Worm (Caenorhabditis elegans) whole organism, young adult: ENCODE results near the gene C56C10.7.

ENCODE experiments used
- B0019.2 ChIP-seq: fragments of 200-800 bp; sonication (Bioruptor generic); conservative IDR thresholded peaks from 2 replicates; pipeline ENCODE4 v1.3.6; 2022; ENCODE audit warnings: missing genetic modification reagents, missing genetic modification characterization, missing compliant biosample characterization
- B0035.1 ChIP-seq: sonication (generic microtip); optimal IDR thresholded peaks from 2 replicates; lab custom pipeline; 2016; ENCODE audit warnings: missing genetic modification characterization, mild to moderate bottlenecking, missing compliant biosample characterization, missing genotype, missing genetic modification reagents
- F23B12.7 ChIP-seq: sonication (generic microtip); optimal IDR thresholded peaks from 2 replicates; lab custom pipeline; 2017; ENCODE audit warnings: missing genetic modification characterization, mild to moderate bottlenecking, missing compliant biosample characterization, antibody characterized with exemption, moderate library complexity; ENCODE audit not compliant: insufficient read depth
- F33H1.4 ChIP-seq: fragments of 200-800 bp; sonication (Bioruptor generic); IDR thresholded peaks from 2 replicates; pipeline ENCODE4 v1.3.6; 2022; ENCODE audit warnings: missing genetic modification reagents, missing genetic modification characterization, missing compliant biosample characterization
- F37B4.10 ChIP-seq: fragments of 200-800 bp; sonication (Bioruptor generic); IDR thresholded peaks from 2 replicates; pipeline ENCODE4 v1.3.6; 2022; ENCODE audit warnings: missing genetic modification characterization, missing compliant biosample characterization
- F52B5.7 ChIP-seq: sonication (generic microtip); optimal IDR thresholded peaks from 2 replicates; lab custom pipeline; 2016; ENCODE audit warnings: mild to moderate bottlenecking, missing genetic modification characterization, missing compliant biosample characterization
- F57C9.4 ChIP-seq: sonication (generic microtip); optimal IDR thresholded peaks from 2 replicates; lab custom pipeline; 2017; ENCODE audit warnings: mild to moderate bottlenecking, missing genetic modification characterization, missing compliant biosample characterization
- K11D2.4 ChIP-seq: fragments of 200-800 bp; sonication (Bioruptor generic); IDR thresholded peaks from 2 replicates; pipeline ENCODE4 v1.3.6; 2022; ENCODE audit warnings: missing genetic modification reagents, missing genetic modification characterization, missing compliant biosample characterization
- ZK185.1 ChIP-seq: sonication (generic microtip); optimal IDR thresholded peaks from 2 replicates; lab custom pipeline; 2016; ENCODE audit warnings: mild to moderate bottlenecking, missing genetic modification characterization, missing compliant biosample characterization; ENCODE audit not compliant: poor library complexity, severe bottlenecking
- atf-7 ChIP-seq: sonication (generic microtip); optimal IDR thresholded peaks from 2 replicates; lab custom pipeline; 2017; ENCODE audit warnings: mild to moderate bottlenecking, missing genetic modification characterization, missing compliant biosample characterization
- attf-5 ChIP-seq: fragments of 200-800 bp; sonication (Bioruptor generic); optimal IDR thresholded peaks from 2 replicates; lab custom pipeline; 2018; ENCODE audit warnings: mild to moderate bottlenecking, missing genetic modification characterization, missing compliant biosample characterization
- attf-6 ChIP-seq: fragments of 200-800 bp; sonication (Bioruptor generic); IDR thresholded peaks from 2 replicates; pipeline ENCODE4 v1.3.6; 2022; ENCODE audit warnings: missing genetic modification reagents, missing genetic modification characterization, missing compliant biosample characterization
- ccch-3 ChIP-seq: fragments of 200-800 bp; sonication (Bioruptor generic); optimal IDR thresholded peaks from 2 replicates; lab custom pipeline; 2018; ENCODE audit warnings: mild to moderate bottlenecking, missing genetic modification characterization, missing compliant biosample characterization
- cebp-1 ChIP-seq, 2 experiments: fragments of 200-800 bp in 1 of 2; sonication (Bioruptor generic) in 1 of 2; sonication (generic microtip) in 1 of 2; IDR thresholded peaks in 1 of 2; optimal IDR thresholded peaks in 1 of 2; 2 replicates each; pipeline versions ENCODE4 v1.3.6 to Lab custom; 2017 to 2022; ENCODE audit warnings: missing compliant biosample characterization in 2 of 2, missing genetic modification characterization in 2 of 2, mild to moderate bottlenecking in 1 of 2, missing genetic modification reagents in 1 of 2, moderate library complexity in 1 of 2
- ceh-100 ChIP-seq: fragments of 200-800 bp; sonication (Bioruptor generic); IDR thresholded peaks from 2 replicates; pipeline ENCODE4 v1.3.6; 2022; ENCODE audit warnings: missing genetic modification reagents, missing genetic modification characterization, missing compliant biosample characterization
- ceh-27 ChIP-seq: fragments of 200-800 bp; sonication (Bioruptor generic); optimal IDR thresholded peaks from 2 replicates; lab custom pipeline; 2018; ENCODE audit warnings: mild to moderate bottlenecking, missing genetic modification characterization, moderate library complexity, missing compliant biosample characterization
- ceh-58 ChIP-seq: fragments of 200-800 bp; sonication (Bioruptor generic); IDR thresholded peaks from 2 replicates; pipeline ENCODE4 v1.3.6; 2022; ENCODE audit warnings: missing genetic modification characterization, missing compliant biosample characterization
- efl-1 ChIP-seq: fragments of 150-350 bp; optimal IDR thresholded peaks from 2 replicates; lab custom pipeline; 2014; ENCODE audit warnings: missing biosample characterization, missing genetic modification reagents, missing genetic modification characterization
- ets-4 ChIP-seq: fragments of 200-800 bp; sonication (Bioruptor generic); optimal IDR thresholded peaks from 2 replicates; lab custom pipeline; 2018; ENCODE audit warnings: mild to moderate bottlenecking, missing genetic modification characterization, missing compliant biosample characterization
- gei-17 ChIP-seq: fragments of 200-800 bp; sonication (Bioruptor generic); optimal IDR thresholded peaks from 2 replicates; lab custom pipeline; 2018; ENCODE audit warnings: mild to moderate bottlenecking, missing genetic modification characterization, missing compliant biosample characterization
- let-526 ChIP-seq: fragments of 200-800 bp; sonication (Bioruptor generic); IDR thresholded peaks from 2 replicates; pipeline ENCODE4 v1.3.6; 2022; ENCODE audit warnings: missing genetic modification reagents, missing genetic modification characterization, missing compliant biosample characterization
- lin-35 ChIP-seq, 3 experiments: fragments of 150-350 bp in 2 of 3; sonication (generic microtip) in 1 of 3; optimal IDR thresholded peaks; 2 replicates each; lab custom pipeline; 2014 to 2018; ENCODE audit warnings: missing biosample characterization in 3 of 3, missing genetic modification characterization in 3 of 3, missing genetic modification reagents in 3 of 3
- lin-54 ChIP-seq: fragments of 200-800 bp; sonication (Bioruptor generic); optimal IDR thresholded peaks from 2 replicates; lab custom pipeline; 2018; ENCODE audit warnings: mild to moderate bottlenecking, missing genetic modification characterization, missing compliant biosample characterization
- lsl-1 ChIP-seq: fragments of 200-800 bp; sonication (Bioruptor generic); optimal IDR thresholded peaks from 2 replicates; lab custom pipeline; 2018; ENCODE audit warnings: mild to moderate bottlenecking, missing genetic modification characterization, moderate library complexity, missing compliant biosample characterization
- madf-10 ChIP-seq: sonication (generic microtip); optimal IDR thresholded peaks from 2 replicates; lab custom pipeline; 2016; ENCODE audit warnings: mild to moderate bottlenecking, missing genetic modification characterization, missing compliant biosample characterization
- madf-6 ChIP-seq: fragments of 200-800 bp; sonication (Bioruptor generic); IDR thresholded peaks from 2 replicates; pipeline ENCODE4 v1.3.6; 2022; ENCODE audit warnings: missing genetic modification reagents, missing genetic modification characterization, missing compliant biosample characterization
- madf-8 ChIP-seq: fragments of 200-800 bp; sonication (Bioruptor generic); conservative IDR thresholded peaks from 2 replicates; pipeline ENCODE4 v1.3.6; 2022; ENCODE audit warnings: missing genetic modification reagents, missing genetic modification characterization, missing compliant biosample characterization
- nfya-1 ChIP-seq: sonication (generic microtip); optimal IDR thresholded peaks from 2 replicates; lab custom pipeline; 2017; ENCODE audit warnings: antibody characterized with exemption, missing compliant biosample characterization, missing genetic modification characterization, borderline replicate concordance; ENCODE audit not compliant: insufficient read depth
- nfya-2 ChIP-seq: fragments of 200-800 bp; sonication (Bioruptor generic); IDR thresholded peaks from 2 replicates; pipeline ENCODE4 v1.3.6; 2022; ENCODE audit warnings: missing genetic modification reagents, missing genetic modification characterization, missing compliant biosample characterization
- nhr-179 ChIP-seq: sonication (generic microtip); optimal IDR thresholded peaks from 2 replicates; lab custom pipeline; 2016; ENCODE audit warnings: mild to moderate bottlenecking, missing genetic modification characterization, missing compliant biosample characterization
- nhr-90 ChIP-seq: sonication (generic microtip); optimal IDR thresholded peaks from 2 replicates; lab custom pipeline; 2016; ENCODE audit warnings: missing genotype, mild to moderate bottlenecking, missing genetic modification characterization, missing compliant biosample characterization
- pha-4 ChIP-seq: fragments of 150-350 bp; sonication (generic microtip); optimal IDR thresholded peaks from 2 replicates; lab custom pipeline; 2014; ENCODE audit warnings: missing biosample characterization, missing genetic modification reagents, missing genetic modification characterization
- rcor-1 ChIP-seq: fragments of 200-800 bp; sonication (Bioruptor generic); IDR thresholded peaks from 2 replicates; pipeline ENCODE4 v1.3.6; 2022; ENCODE audit warnings: missing genetic modification reagents, missing genetic modification characterization, missing compliant biosample characterization
- repo-1 ChIP-seq: sonication (generic microtip); optimal IDR thresholded peaks from 2 replicates; lab custom pipeline; 2017; ENCODE audit warnings: mild to moderate bottlenecking, missing genetic modification characterization, missing compliant biosample characterization
- sdz-38 ChIP-seq: sonication (generic microtip); optimal IDR thresholded peaks from 2 replicates; lab custom pipeline; 2016; ENCODE audit warnings: missing genotype, missing genetic modification characterization, missing compliant biosample characterization
- snpc-1.1 ChIP-seq: sonication (generic microtip); optimal IDR thresholded peaks from 2 replicates; lab custom pipeline; 2017; ENCODE audit warnings: missing genetic modification characterization, mild to moderate bottlenecking, missing compliant biosample characterization, antibody characterized with exemption, moderate library complexity, missing genotype, missing genetic modification reagents; ENCODE audit not compliant: insufficient read depth
- snpc-1.3 ChIP-seq: sonication (generic microtip); optimal IDR thresholded peaks from 2 replicates; lab custom pipeline; 2017; ENCODE audit warnings: missing genetic modification characterization, mild to moderate bottlenecking, missing compliant biosample characterization, antibody characterized with exemption, moderate library complexity, missing genotype, missing genetic modification reagents; ENCODE audit not compliant: insufficient read depth
- snpc-4 ChIP-seq, 5 experiments: fragments of 150-350 bp in 1 of 5; sonication (generic microtip) in 4 of 5; optimal IDR thresholded peaks; 2 replicates each; lab custom pipeline; 2014 to 2018; ENCODE audit warnings: missing genetic modification characterization in 5 of 5, missing biosample characterization in 3 of 5, antibody characterized with exemption in 2 of 5, mild to moderate bottlenecking in 2 of 5, missing compliant biosample characterization in 2 of 5, missing genotype in 2 of 5, moderate library complexity in 2 of 5, missing genetic modification reagents in 1 of 5
- sptf-2 ChIP-seq: fragments of 200-800 bp; sonication (Bioruptor generic); optimal IDR thresholded peaks from 2 replicates; lab custom pipeline; 2018; ENCODE audit warnings: mild to moderate bottlenecking, missing genetic modification characterization, missing compliant biosample characterization
- tbx-9 ChIP-seq: sonication (generic microtip); optimal IDR thresholded peaks from 2 replicates; lab custom pipeline; 2016; ENCODE audit warnings: borderline replicate concordance, missing genetic modification characterization, inconsistent platforms, missing compliant biosample characterization
- unc-130 ChIP-seq: sonication (generic microtip); optimal IDR thresholded peaks from 2 replicates; lab custom pipeline; 2016; ENCODE audit warnings: missing genetic modification reagents, missing genetic modification characterization, missing compliant biosample characterization
- unc-62 ChIP-seq: fragments of 150-350 bp; optimal IDR thresholded peaks from 2 replicates; lab custom pipeline; 2014; ENCODE audit warnings: missing biosample characterization, missing genetic modification reagents, missing genetic modification characterization
- zim-3 ChIP-seq: sonication (generic microtip); optimal IDR thresholded peaks from 2 replicates; lab custom pipeline; 2017; ENCODE audit warnings: mild to moderate bottlenecking, missing genetic modification characterization, moderate library complexity, missing compliant biosample characterization
- ztf-18 ChIP-seq: sonication (generic microtip); optimal IDR thresholded peaks from 2 replicates; lab custom pipeline; 2016; ENCODE audit warnings: missing genotype, mild to moderate bottlenecking, missing genetic modification characterization, missing compliant biosample characterization
- ztf-28 ChIP-seq: fragments of 200-800 bp; sonication (Bioruptor generic); IDR thresholded peaks from 2 replicates; pipeline ENCODE4 v1.3.6; 2022; ENCODE audit warnings: missing genetic modification reagents, missing genetic modification characterization, missing compliant biosample characterization

C56C10.7 gene

ce11 chrII:6588605-6589292, 1.4 kb upstream of the C56C10.7 start, which contains the start of gene icd-1 (continued):
- TF ChIP-seq atf-7 (tag; lab: Kevin White, UChicago) (peak; percentile 82), cebp-1 (GFP tag; IDR thresholded peaks at IDR 0.05; lab: Robert Waterston, UW) (peak; percentile 99), cebp-1 (tag; optimal IDR thresholded peaks at IDR 0.05; lab: Kevin White, UChicago) (peak; percentile 100), repo-1 (peak; percentile 87), ceh-27 (GFP tag; lab: Kevin White, UChicago) (peak; percentile 85), unc-130 (GFP tag; lab: Kevin White, UChicago) (peak; percentile 88), ztf-28 (0 out of 2 replicates have a peak, but pooled peaks have one; percentile 25), ccch-3 (no peak), F52B5.7 (tag; lab: Kevin White, UChicago) (no peak), B0035.1 (no peak), madf-10 (tag; lab: Kevin White, UChicago) (peak; percentile 79), F57C9.4 (no peak), ceh-100 (GFP tag; lab: Robert Waterston, UW) (peak; percentile 86), rcor-1 (GFP tag; lab: Robert Waterston, UW) (peak; percentile 93), madf-8 (GFP tag; lab: Robert Waterston, UW) (peak; percentile 71), ets-4 (GFP tag; lab: Kevin White, UChicago) (no peak), gei-17 (GFP tag; lab: Kevin White, UChicago) (peak; percentile 80), F37B4.10 (no peak), B0019.2 (peak; percentile 74; the same call in 1 of the 2 replicates), K11D2.4 (GFP tag; lab: Robert Waterston, UW) (peak; percentile 79), nhr-90 (tag; lab: Kevin White, UChicago) (peak; percentile 20), attf-5 (peak; percentile 97), ZK185.1 (peak; percentile 86), zim-3 (tag; lab: Kevin White, UChicago) (peak; percentile 44), efl-1 (GFP tag; lab: Kevin White, UChicago) (peak; percentile 64), snpc-1.1 (tag; lab: Kevin White, UChicago) (peak; percentile 77), F33H1.4 (GFP tag; lab: Robert Waterston, UW) (peak; percentile 81), ceh-58 (GFP tag; lab: Robert Waterston, UW) (no peak), unc-62 (GFP tag; lab: Kevin White, UChicago) (peak; percentile 95), snpc-1.3 (tag; lab: Kevin White, UChicago) (peak; percentile 89), let-526 (GFP tag; lab: Robert Waterston, UW) (no peak), snpc-4 (GFP tag; optimal IDR thresholded peaks at IDR 0.05; lab: Kevin White, UChicago) (peak; percentile 79), snpc-4 (tag; optimal IDR thresholded peaks at IDR 0.05; lab: Kevin White, UChicago) (peak; percentile 83 to 90 (median 87)), lsl-1 (peak; percentile 81), sdz-38 (tag; lab: Kevin White, UChicago) (no peak), nfya-2 (GFP tag; lab: Robert Waterston, UW) (no peak), nfya-1 (tag; lab: Kevin White, UChicago) (no peak), F23B12.7 (tag; lab: Kevin White, UChicago) (peak; percentile 96), lin-35 (GFP tag; optimal IDR thresholded peaks at IDR 0.05; lab: Kevin White, UChicago) (peak in 2 of 3 experiments; percentile 67 to 88), nhr-179 (tag; lab: Kevin White, UChicago) (no peak), ztf-18 (tag; lab: Kevin White, UChicago) (peak; percentile 70), sptf-2 (GFP tag; lab: Kevin White, UChicago) (no peak), pha-4 (tag; lab: Kevin White, UChicago) (no peak), madf-6 (peak; percentile 92), tbx-9 (tag; lab: Kevin White, UChicago) (no peak), lin-54 (GFP tag; lab: Kevin White, UChicago) (peak; percentile 90), attf-6 (peak; percentile 61; the same call in 1 of the 2 replicates)
